Fruit fly (Drosophila melanogaster) whole organism, adult: Measurements from ENCODE around the gene CG8757.

Experiments
- CG11617 ChIP-seq: fragments of 200-800 bp; sonication (Bioruptor generic); optimal IDR thresholded peaks from 2 replicates; lab custom pipeline; 2017; ENCODE audit warnings: mild to moderate bottlenecking, missing biosample characterization, missing genetic modification reagents, missing genetic modification characterization
- CG12768 ChIP-seq: fragments of 200-800 bp; sonication (Bioruptor generic); optimal IDR thresholded peaks from 2 replicates; lab custom pipeline; 2017; ENCODE audit warnings: missing biosample characterization, missing genetic modification characterization, mild to moderate bottlenecking, moderate library complexity, missing genetic modification reagents
- CG14711 ChIP-seq: fragments of 200-800 bp; sonication (Bioruptor generic); optimal IDR thresholded peaks from 2 replicates; lab custom pipeline; 2018; ENCODE audit warnings: missing biosample characterization, mild to moderate bottlenecking, missing genetic modification characterization, moderate library complexity
- CG1620 ChIP-seq: fragments of 200-800 bp; sonication (Bioruptor generic); optimal IDR thresholded peaks from 2 replicates; lab custom pipeline; 2016; ENCODE audit warnings: missing biosample characterization, missing genetic modification characterization
- CG33017 ChIP-seq: fragments of 200-800 bp; sonication (Bioruptor generic); optimal IDR thresholded peaks from 2 replicates; lab custom pipeline; 2018; ENCODE audit warnings: missing biosample characterization, mild to moderate bottlenecking, missing genetic modification characterization, moderate library complexity
- CG5204 ChIP-seq: fragments of 200-800 bp; sonication (Bioruptor generic); optimal IDR thresholded peaks from 2 replicates; lab custom pipeline; 2016; ENCODE audit warnings: missing biosample characterization, missing genetic modification characterization
- CG7045 ChIP-seq: fragments of 200-800 bp; sonication (Bioruptor generic); optimal IDR thresholded peaks from 2 replicates; lab custom pipeline; 2017; ENCODE audit warnings: missing biosample characterization, mild to moderate bottlenecking, missing genetic modification characterization
- CG7101 ChIP-seq: fragments of 200-800 bp; sonication (Bioruptor generic); optimal IDR thresholded peaks from 2 replicates; lab custom pipeline; 2018; ENCODE audit warnings: missing biosample characterization, mild to moderate bottlenecking, missing genetic modification characterization, moderate library complexity
- Clk ChIP-seq: fragments of 200-800 bp; sonication (Bioruptor generic); optimal IDR thresholded peaks from 2 replicates; lab custom pipeline; 2017; ENCODE audit warnings: missing biosample characterization, missing genetic modification characterization
- Crg-1 ChIP-seq: fragments of 200-800 bp; sonication (Bioruptor generic); optimal IDR thresholded peaks from 2 replicates; lab custom pipeline; 2016; ENCODE audit warnings: missing biosample characterization, missing genetic modification characterization
- Hr96 ChIP-seq: fragments of 200-800 bp; sonication (Bioruptor generic); optimal IDR thresholded peaks from 2 replicates; lab custom pipeline; 2016; ENCODE audit warnings: missing biosample characterization, missing genetic modification characterization
- Mnt ChIP-seq: fragments of 200-800 bp; sonication (Bioruptor generic); optimal IDR thresholded peaks from 2 replicates; lab custom pipeline; 2016; ENCODE audit warnings: missing biosample characterization, mild to moderate bottlenecking, missing genetic modification characterization
- bab1 ChIP-seq: fragments of 200-800 bp; sonication (Bioruptor generic); optimal IDR thresholded peaks from 3 replicates; lab custom pipeline; 2019; ENCODE audit warnings: missing biosample characterization, mild to moderate bottlenecking, missing genetic modification characterization, moderate library complexity
- cic ChIP-seq: fragments of 200-800 bp; sonication (Bioruptor generic); optimal IDR thresholded peaks from 2 replicates; lab custom pipeline; 2017; ENCODE audit warnings: missing biosample characterization, mild to moderate bottlenecking, missing genetic modification characterization, moderate library complexity
- cnc ChIP-seq, 2 experiments: fragments of >200 bp; optimal IDR thresholded peaks; 2 replicates each; lab custom pipeline; 2017
- kay ChIP-seq: fragments of 200-800 bp; sonication (Bioruptor generic); peaks from one replicate; lab custom pipeline; 2016; ENCODE audit warnings: missing biosample characterization, missing genetic modification characterization, borderline replicate concordance
- ovo ChIP-seq: fragments of 200-800 bp; sonication (Bioruptor generic); optimal IDR thresholded peaks from 2 replicates; lab custom pipeline; 2016; ENCODE audit warnings: missing biosample characterization, missing genetic modification characterization
- pad ChIP-seq: fragments of 200-800 bp; sonication (Bioruptor generic); optimal IDR thresholded peaks from 3 replicates; lab custom pipeline; 2017; ENCODE audit warnings: missing biosample characterization, missing genetic modification characterization, mild to moderate bottlenecking, moderate library complexity, missing genetic modification reagents
- tj ChIP-seq: fragments of 200-800 bp; sonication (Bioruptor generic); optimal IDR thresholded peaks from 3 replicates; lab custom pipeline; 2017; ENCODE audit warnings: missing biosample characterization, mild to moderate bottlenecking, missing genetic modification characterization, moderate library complexity
- toe ChIP-seq: fragments of 200-800 bp; sonication (Bioruptor generic); optimal IDR thresholded peaks from 2 replicates; lab custom pipeline; 2016; ENCODE audit warnings: missing biosample characterization, missing genetic modification characterization

The CG8757 gene

dm6 chr3L:13866780-13867179 lies 24.7 kb upstream of the CG8757 start, which contains the start of gene CG8745:
Gene CG8745 (minus strand): TSS chr3L:13866905.
- TF ChIP-seq CG14711 (tag; lab: Kevin White, UChicago) (no peak), Mnt (GFP tag; lab: Kevin White, UChicago) (no peak), toe (GFP tag; lab: Kevin White, UChicago) (no peak), CG7045 (GFP tag; lab: Kevin White, UChicago) (no peak), CG1620 (GFP tag; lab: Kevin White, UChicago) (no peak)

- TF ChIP-seq kay (peak; percentile 69), toe (GFP tag; lab: Kevin White, UChicago) (no peak)
These were observed 24.2 kb upstream of the CG8757 start for dm6 chr3L:13866270-13866669.

dm6 chr3L:13865484-13865883 lies 23.4 kb upstream of the CG8757 start:
- TF ChIP-seq CG7101 (tag; lab: Kevin White, UChicago) (peak; percentile 48), Hr96 (peak; percentile 19), CG14711 (tag; lab: Kevin White, UChicago) (peak; percentile 28), Mnt (GFP tag; lab: Kevin White, UChicago) (no peak), tj (GFP tag; lab: Kevin White, UChicago) (no peak)

- TF ChIP-seq cic (GFP tag; lab: Kevin White, UChicago) (no peak), pad (GFP tag; lab: Kevin White, UChicago) (no peak), CG14711 (tag; lab: Kevin White, UChicago) (no peak), CG12768 (GFP tag; lab: Kevin White, UChicago) (no peak), kay (no peak), tj (GFP tag; lab: Kevin White, UChicago) (no peak), CG11617 (GFP tag; lab: Kevin White, UChicago) (no peak), CG5204 (GFP tag; lab: Kevin White, UChicago) (no peak)
These were observed 22.5 kb upstream of the CG8757 start for dm6 chr3L:13864568-13864967.

dm6 chr3L:13863365-13863775 lies 21.3 kb upstream of the CG8757 start:
- TF ChIP-seq CG5204 (GFP tag; lab: Kevin White, UChicago) (no peak), Crg-1 (GFP tag; lab: Kevin White, UChicago) (no peak), Clk (GFP tag; lab: Kevin White, UChicago) (no peak), cnc (optimal IDR thresholded peaks at IDR 0.05; lab: Kevin White, UChicago) (no peak)

- TF ChIP-seq ovo (no peak), CG12768 (GFP tag; lab: Kevin White, UChicago) (no peak), CG1620 (GFP tag; lab: Kevin White, UChicago) (no peak), CG11617 (GFP tag; lab: Kevin White, UChicago) (no peak), Mnt (GFP tag; lab: Kevin White, UChicago) (peak; percentile 44), pad (GFP tag; lab: Kevin White, UChicago) (peak; percentile 12), CG33017 (tag; lab: Kevin White, UChicago) (peak; percentile 30), CG14711 (tag; lab: Kevin White, UChicago) (no peak), Clk (GFP tag; lab: Kevin White, UChicago) (no peak), cic (GFP tag; lab: Kevin White, UChicago) (peak; percentile 54), CG7101 (tag; lab: Kevin White, UChicago) (peak; percentile 38), bab1 (GFP tag; lab: Kevin White, UChicago) (no peak), Hr96 (peak; percentile 12), CG7045 (GFP tag; lab: Kevin White, UChicago) (no peak), toe (GFP tag; lab: Kevin White, UChicago) (peak; percentile 14), Crg-1 (GFP tag; lab: Kevin White, UChicago) (no peak)
These were observed 20.4 kb upstream of the CG8757 start for dm6 chr3L:13862403-13862802.

- peak in 1 of 2 experiments; percentile 4 for TF ChIP-seq cnc (optimal IDR thresholded peaks at IDR 0.05; lab: Kevin White, UChicago)
- TF ChIP-seq ovo, result no peak
These were observed 17.8 kb upstream of the CG8757 start for dm6 chr3L:13859688-13860373.

dm6 chr3L:13845754-13846153 lies 3.7 kb upstream of the CG8757 start, which contains the start of gene Hml:
Gene Hml (plus strand): TSS chr3L:13846054.
- TF ChIP-seq pad (GFP tag; lab: Kevin White, UChicago) (no peak), ovo (no peak)
